Worm (Caenorhabditis elegans): ENCODE measurements around the gene fbxa-5.

- no peak for TF ChIP-seq fkh-10 (GFP tag; optimal IDR thresholded peaks at IDR 0.05)
- TF ChIP-seq ceh-30 (tag; optimal IDR thresholded peaks at IDR 0.05): no peak
- TF ChIP-seq ceh-34 (tag; optimal IDR thresholded peaks at IDR 0.05): no peak
- TF ChIP-seq che-1 (tag; optimal IDR thresholded peaks at IDR 0.05): no peak
- TF ChIP-seq pag-3 (tag; optimal IDR thresholded peaks at IDR 0.05; ENCODE audit: borderline replicate concordance): no peak
- TF ChIP-seq pqm-1 (tag; optimal IDR thresholded peaks at IDR 0.05): no peak
- no peak for TF ChIP-seq rnt-1 (tag; optimal IDR thresholded peaks at IDR 0.05)
- TF ChIP-seq ceh-19 (GFP tag; optimal IDR thresholded peaks at IDR 0.05): no peak
- TF ChIP-seq ama-1 (optimal IDR thresholded peaks at IDR 0.05): no peak
- no peak for TF ChIP-seq F13H6.1 (tag; optimal IDR thresholded peaks at IDR 0.05)
- TF ChIP-seq zip-5 (tag; optimal IDR thresholded peaks at IDR 0.05): no peak
Measured at ce11 chrIII:1326490-1326889, 13.7 kb downstream of the fbxa-5 start, which contains the start of gene Y82E9BL.18.

All from whole organism, late embryonic.